Worm (Caenorhabditis elegans): Measurements from ENCODE around the gene F55B12.10.

ce11 chrV:13866353-13866752, 26.8 kb downstream of the F55B12.10 start, which contains the start of gene nhr-175:
- TF ChIP-seq tra-4 (tag; optimal IDR thresholded peaks at IDR 0.05) (no peak), flt-1 (GFP tag; IDR thresholded peaks at IDR 0.05) (no peak), ceh-13 (GFP tag; optimal IDR thresholded peaks at IDR 0.05) (no peak), ceh-36 (tag; optimal IDR thresholded peaks at IDR 0.05) (no peak), aly-1 (tag; optimal IDR thresholded peaks at IDR 0.05) (no peak), F13C5.2 (tag; optimal IDR thresholded peaks at IDR 0.05) (no peak), sea-1 (GFP tag; conservative IDR thresholded peaks at IDR 0.05) (no peak), ama-1 (optimal IDR thresholded peaks at IDR 0.05) (no peak), hnd-1 (tag; optimal IDR thresholded peaks at IDR 0.05) (no peak)
